Worm (Caenorhabditis elegans) whole organism, L4 larva: ENCODE data around the gene ckk-1.
A peak's percentile ranks its signal among the peaks of the same experiment; 100 is the strongest.

Experiments used
- F49E8.2 ChIP-seq: sonication (generic microtip); optimal IDR thresholded peaks from 2 replicates; lab custom pipeline; 2016; ENCODE audit warnings: missing compliant biosample characterization, mild to moderate bottlenecking, missing genetic modification characterization, borderline replicate concordance
- R02D3.7 ChIP-seq: fragments of 150-350 bp; sonication (generic microtip); optimal IDR thresholded peaks from 3 replicates; lab custom pipeline; 2014; ENCODE audit warnings: missing biosample characterization, missing genetic modification characterization
- aly-2 ChIP-seq: sonication (generic microtip); optimal IDR thresholded peaks from 2 replicates; lab custom pipeline; 2018; ENCODE audit warnings: missing biosample characterization, missing genetic modification characterization
- ces-1 ChIP-seq: fragments of 150-350 bp; sonication (generic microtip); optimal IDR thresholded peaks from 4 replicates; lab custom pipeline; 2014; ENCODE audit warnings: missing biosample characterization, missing genetic modification reagents, missing genetic modification characterization
- dmd-6 ChIP-seq: fragments of 200-800 bp; sonication (Bioruptor generic); IDR thresholded peaks from 2 replicates; pipeline ENCODE4 v1.3.6; 2022; ENCODE audit warnings: missing genetic modification reagents, missing genetic modification characterization, missing compliant biosample characterization
- dpl-1 ChIP-seq: fragments of 150-350 bp; optimal IDR thresholded peaks from 2 replicates; lab custom pipeline; 2014; ENCODE audit warnings: missing biosample characterization, missing genetic modification reagents, missing genetic modification characterization
- dve-1 ChIP-seq: sonication (generic microtip); optimal IDR thresholded peaks from 2 replicates; lab custom pipeline; 2017; ENCODE audit warnings: antibody characterized with exemption, mild to moderate bottlenecking, missing genetic modification characterization, missing compliant biosample characterization; ENCODE audit not compliant: insufficient read depth
- nhr-76 ChIP-seq: fragments of 150-350 bp; optimal IDR thresholded peaks from 2 replicates; lab custom pipeline; 2014; ENCODE audit warnings: missing biosample characterization, missing genetic modification characterization
- spr-1 ChIP-seq: sonication (generic microtip); optimal IDR thresholded peaks from 2 replicates; lab custom pipeline; 2016; ENCODE audit warnings: mild to moderate bottlenecking, missing genetic modification characterization, missing compliant biosample characterization
- unc-62 ChIP-seq, 3 experiments: fragments of 150-350 bp in 1 of 3; sonication (generic microtip); optimal IDR thresholded peaks in 2 of 3; peaks in 1 of 3; 1 replicate in 1 of 3; 2 replicates in 2 of 3; lab custom pipeline; 2014 to 2017; ENCODE audit warnings: missing biosample characterization in 3 of 3, missing genetic modification characterization in 3 of 3, missing genetic modification reagents in 3 of 3, missing genotype in 1 of 3
- zag-1 ChIP-seq: fragments of 150-350 bp; optimal IDR thresholded peaks from 2 replicates; lab custom pipeline; 2014; ENCODE audit warnings: missing biosample characterization, missing genetic modification characterization
- zfp-2 ChIP-seq: sonication (generic microtip); optimal IDR thresholded peaks from 2 replicates; lab custom pipeline; 2016; ENCODE audit warnings: mild to moderate bottlenecking, missing genetic modification characterization, missing compliant biosample characterization

DNA sequence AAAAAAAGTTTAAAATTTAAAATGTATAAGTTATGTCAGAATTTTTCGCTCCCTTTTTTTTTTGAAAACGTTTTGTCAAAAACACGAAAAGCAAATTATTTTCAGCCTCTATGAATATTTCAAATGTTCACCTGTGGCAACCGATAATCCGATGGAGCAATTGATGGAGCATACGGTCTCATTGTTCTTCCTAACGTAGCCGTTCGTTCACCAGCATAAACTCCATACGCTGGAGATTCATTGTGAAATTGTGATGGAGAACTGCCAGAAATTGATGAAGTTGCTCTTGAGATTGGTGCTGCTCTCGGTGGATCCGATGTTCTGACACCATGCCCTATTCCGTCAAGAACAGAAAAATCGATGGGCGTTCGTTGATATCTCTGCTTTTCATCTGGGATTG lies 56.5 kb downstream of the ckk-1 start:
- TF ChIP-seq dpl-1 (GFP tag; lab: Kevin White, UChicago) (no peak), zag-1 (no peak), spr-1 (tag; lab: Kevin White, UChicago) (no peak), dve-1 (no peak), F49E8.2 (tag; lab: Kevin White, UChicago) (no peak), dmd-6 (no peak), ces-1 (GFP tag; lab: Kevin White, UChicago) (no peak), R02D3.7 (tag; lab: Kevin White, UChicago) (no peak), zfp-2 (tag; lab: Kevin White, UChicago) (no peak), unc-62 (GFP tag; optimal IDR thresholded peaks at IDR 0.05 in 1 of 2; lab: Kevin White, UChicago) (peak in 1 of 2 experiments; percentile 92), unc-62 (tag; optimal IDR thresholded peaks at IDR 0.05; lab: Kevin White, UChicago) (no peak), nhr-76 (tag; lab: Kevin White, UChicago) (no peak), aly-2 (tag; lab: Kevin White, UChicago) (no peak)
